Worm (Caenorhabditis elegans): Measurements from ENCODE around the gene Y69H2.7.

DNA sequence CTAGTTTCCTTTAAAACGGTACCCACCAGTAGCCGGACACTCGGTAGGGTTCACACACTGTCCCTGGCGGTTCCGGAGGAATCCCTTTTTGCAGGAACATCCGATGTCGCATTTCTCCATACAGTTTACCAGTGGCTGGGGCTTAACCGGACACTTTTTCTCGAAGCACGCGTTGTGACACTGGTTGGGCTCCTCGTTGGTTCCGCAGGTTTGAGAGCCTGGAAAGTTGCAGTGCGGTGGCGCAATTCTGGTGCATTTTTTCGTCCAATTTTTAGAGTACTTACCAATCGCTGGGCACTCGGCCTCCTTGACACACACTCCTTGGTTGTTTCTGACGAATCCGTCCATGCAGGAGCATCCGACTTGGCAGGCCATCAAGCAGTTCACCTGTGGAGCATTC lies 27.5 kb upstream of the Y69H2.7 start:
- TF ChIP-seq aly-2 (tag; optimal IDR thresholded peaks at IDR 0.05) (no peak), lin-15B (tag; optimal IDR thresholded peaks at IDR 0.05) (no peak), nhr-11 (tag; optimal IDR thresholded peaks at IDR 0.05) (no peak), ceh-82 (tag; optimal IDR thresholded peaks at IDR 0.05) (no peak), mdl-1 (tag; optimal IDR thresholded peaks at IDR 0.05) (no peak)

Measured in whole organism, L3 larva.